Worm (Caenorhabditis elegans) whole organism, midembryonic: Measurements from ENCODE around the gene vdac-1.

Source experiments
- flt-1 ChIP-seq: fragments of 200-800 bp; sonication (Bioruptor generic); IDR thresholded peaks from 2 replicates; pipeline ENCODE4 v1.3.6; 2022; ENCODE audit warnings: missing genetic modification characterization, missing compliant biosample characterization
- klf-2 ChIP-seq: fragments of 200-800 bp; sonication (Bioruptor generic); conservative IDR thresholded peaks from 2 replicates; pipeline ENCODE4 v1.3.6; 2022; ENCODE audit warnings: missing genetic modification reagents, missing genetic modification characterization, missing compliant biosample characterization
- med-1 ChIP-seq: sonication (generic microtip); optimal IDR thresholded peaks from 2 replicates; lab custom pipeline; 2017; ENCODE audit warnings: missing genetic modification characterization, mild to moderate bottlenecking, missing compliant biosample characterization, antibody characterized with exemption, missing genetic modification reagents; ENCODE audit not compliant: insufficient read depth

- no peak for TF ChIP-seq flt-1 (GFP tag; lab: Robert Waterston, UW)
- TF ChIP-seq klf-2 (GFP tag; lab: Robert Waterston, UW): no peak
- no peak for TF ChIP-seq med-1
Observed at ce11 chrIV:7460225-7460624, 47.5 kb downstream of the vdac-1 start, which contains the start of gene F13B6.2.
